Worm (Caenorhabditis elegans) whole organism, L3 larva: ENCODE measurements around the gene bcl-7.
A peak's percentile ranks its signal among the peaks of the same experiment; 100 is the strongest.

Experiments used
- fkh-10 ChIP-seq: sonication (generic microtip); optimal IDR thresholded peaks from 2 replicates; lab custom pipeline; 2017; ENCODE audit warnings: missing biosample characterization, missing genetic modification reagents, missing genetic modification characterization
- mdl-1 ChIP-seq: fragments of 150-350 bp; optimal IDR thresholded peaks from 2 replicates; lab custom pipeline; 2014; ENCODE audit warnings: missing biosample characterization, missing genetic modification characterization
- nhr-12 ChIP-seq: fragments of 150-350 bp; optimal IDR thresholded peaks from 2 replicates; lab custom pipeline; 2014; ENCODE audit warnings: missing biosample characterization, missing genetic modification characterization
- nhr-23 ChIP-seq: fragments of 150-350 bp; optimal IDR thresholded peaks from 2 replicates; lab custom pipeline; 2014; ENCODE audit warnings: missing biosample characterization, missing genetic modification reagents, missing genetic modification characterization
- nhr-25 ChIP-seq: sonication (generic microtip); optimal IDR thresholded peaks from 2 replicates; lab custom pipeline; 2017; ENCODE audit warnings: missing biosample characterization, missing genetic modification characterization

DNA sequence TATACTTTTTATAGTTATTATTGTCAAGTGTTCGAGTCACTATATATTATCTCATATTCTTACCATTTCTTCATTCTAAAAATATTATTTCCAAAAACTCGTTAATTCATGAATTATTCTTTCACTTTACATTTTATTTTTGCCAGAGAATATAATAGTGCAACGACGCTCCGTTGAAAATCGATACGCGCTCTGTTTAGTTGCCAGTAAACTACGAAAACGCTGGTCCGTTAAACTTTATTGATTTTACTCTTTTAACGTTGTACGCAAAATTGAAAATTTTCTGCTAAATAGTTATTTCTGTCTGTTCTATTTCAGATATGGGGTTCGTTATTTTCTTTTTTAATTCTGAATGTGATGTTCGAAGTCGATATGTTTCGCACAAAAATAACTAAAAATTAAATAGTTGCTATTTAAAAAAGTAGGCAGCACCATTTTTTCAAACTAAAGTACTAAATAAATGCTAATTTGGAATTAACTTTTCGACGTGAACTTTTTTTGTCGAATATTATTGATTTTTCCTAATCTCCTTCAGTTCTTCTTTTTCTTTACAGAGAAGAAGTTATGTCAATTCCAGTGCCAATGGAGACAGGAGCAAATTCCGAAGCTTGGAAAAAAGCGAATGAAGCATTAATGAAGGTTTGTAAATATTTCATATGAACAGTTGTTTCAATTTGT lies 46.5 kb upstream of the bcl-7 start, which contains the start of gene hpo-10:
- TF ChIP-seq nhr-25 (tag; lab: Kevin White, UChicago), result no peak
- peak; percentile 24 for TF ChIP-seq nhr-23 (tag; lab: Kevin White, UChicago)
- no peak for TF ChIP-seq mdl-1 (tag; lab: Kevin White, UChicago)
- TF ChIP-seq fkh-10 (GFP tag; lab: Kevin White, UChicago), result no peak
- no peak for TF ChIP-seq nhr-12 (tag; lab: Kevin White, UChicago)
